Fruit fly (Drosophila melanogaster): Measurements from ENCODE around the gene CG4751.

Gene CG4751

dm6 chr2L:11106562-11106962 lies 24.0 kb upstream of the CG4751 start, which contains the start of gene Reps (continued):
- no peak for TF ChIP-seq sd (tag; optimal IDR thresholded peaks at IDR 0.05)
- peak; percentile 97 for TF ChIP-seq jing (GFP tag; optimal IDR thresholded peaks at IDR 0.05)
- TF ChIP-seq ATbp (GFP tag; optimal IDR thresholded peaks at IDR 0.05), result peak; percentile 96
- TF ChIP-seq D (optimal IDR thresholded peaks at IDR 0.05), result no peak
- peak; percentile 99 for TF ChIP-seq D (GFP tag; optimal IDR thresholded peaks at IDR 0.05)
- TF ChIP-seq CG42726 (GFP tag; IDR thresholded peaks at IDR 0.05; ENCODE audit: partially characterized antibody), result peak; percentile 69; the same call in 1 of the 2 replicates
- peak; percentile 98 for TF ChIP-seq pho (GFP tag; optimal IDR thresholded peaks at IDR 0.05)
- TF ChIP-seq CG9609 (GFP tag; optimal IDR thresholded peaks at IDR 0.05), result peak; percentile 97
- peak; percentile 94 for TF ChIP-seq ac (GFP tag; optimal IDR thresholded peaks at IDR 0.05)
- TF ChIP-seq tll (GFP tag; optimal IDR thresholded peaks at IDR 0.05), result peak; percentile 75 to 82
- TF ChIP-seq CG32772 (GFP tag; IDR thresholded peaks at IDR 0.05), result peak; percentile 99
- TF ChIP-seq Nf-YA (GFP tag; IDR thresholded peaks at IDR 0.05), result peak; percentile 96
- peak; percentile 94 for TF ChIP-seq fd64A (GFP tag; optimal IDR thresholded peaks at IDR 0.05)
- TF ChIP-seq Dad (GFP tag; optimal IDR thresholded peaks at IDR 0.05), result peak; percentile 98
- peak; percentile 99 for TF ChIP-seq gem (tag; optimal IDR thresholded peaks at IDR 0.05)
- TF ChIP-seq ssp (GFP tag; IDR thresholded peaks at IDR 0.05), result peak; percentile 94
- peak; percentile 95 for TF ChIP-seq CG16779 (GFP tag; IDR thresholded peaks at IDR 0.05)
- peak; percentile 96 for TF ChIP-seq repo (GFP tag; optimal IDR thresholded peaks at IDR 0.05)
- peak; percentile 99 for TF ChIP-seq fd96Cb (tag; optimal IDR thresholded peaks at IDR 0.05)
- no peak for TF ChIP-seq fru (optimal IDR thresholded peaks at IDR 0.05)
- TF ChIP-seq schlank (tag; optimal IDR thresholded peaks at IDR 0.05), result peak; percentile 93
- peak; percentile 86 for TF ChIP-seq CG3163 (GFP tag; optimal IDR thresholded peaks at IDR 0.05)
- peak; percentile 97 for TF ChIP-seq CG11504 (tag; optimal IDR thresholded peaks at IDR 0.05)
- TF ChIP-seq CG6765 (GFP tag; optimal IDR thresholded peaks at IDR 0.05), result peak; percentile 96
- peak; percentile 99 for TF ChIP-seq dpn (GFP tag; optimal IDR thresholded peaks at IDR 0.05)
- peak; percentile 79 for TF ChIP-seq CG6791 (GFP tag; IDR thresholded peaks at IDR 0.05; ENCODE audit: partially characterized antibody)
- peak; percentile 99 for TF ChIP-seq CG3281 (GFP tag; optimal IDR thresholded peaks at IDR 0.05)
- TF ChIP-seq usp (GFP tag; optimal IDR thresholded peaks at IDR 0.05), result no peak
- peak; percentile 98 for TF ChIP-seq CG1647 (GFP tag; optimal IDR thresholded peaks at IDR 0.05)
- TF ChIP-seq aop (GFP tag; IDR thresholded peaks at IDR 0.05), result peak; percentile 91
- TF ChIP-seq p53 (GFP tag; optimal IDR thresholded peaks at IDR 0.05), result peak; percentile 90
- TF ChIP-seq zen2 (GFP tag; IDR thresholded peaks at IDR 0.05; ENCODE audit: partially characterized antibody), result peak; percentile 15; the same call in 1 of the 3 replicates
- TF ChIP-seq CG1529 (GFP tag; optimal IDR thresholded peaks at IDR 0.05), result peak; percentile 96
- peak; percentile 99 for TF ChIP-seq Abd-B (GFP tag; optimal IDR thresholded peaks at IDR 0.05)
- TF ChIP-seq row (GFP tag; IDR thresholded peaks at IDR 0.05), result peak; percentile 99
- TF ChIP-seq Spps (tag; optimal IDR thresholded peaks at IDR 0.05), result peak; percentile 98
- TF ChIP-seq CG12391 (tag; optimal IDR thresholded peaks at IDR 0.05), result peak; percentile 99
- peak; percentile 82 for TF ChIP-seq CG7745 (tag; optimal IDR thresholded peaks at IDR 0.05)
- peak; percentile 97 for TF ChIP-seq CG33213 (GFP tag; optimal IDR thresholded peaks at IDR 0.05)
- no peak for TF ChIP-seq CG2129 (GFP tag; IDR thresholded peaks at IDR 0.05; ENCODE audit: partially characterized antibody)
- TF ChIP-seq HmgD (GFP tag; optimal IDR thresholded peaks at IDR 0.05), result peak; percentile 96
- TF ChIP-seq Poxn (GFP tag; IDR thresholded peaks at IDR 0.05), result peak; percentile 95
- TF ChIP-seq Gug (GFP tag; IDR thresholded peaks at IDR 0.05), result peak; percentile 99
- TF ChIP-seq wek (GFP tag; optimal IDR thresholded peaks at IDR 0.05), result peak; percentile 88
- peak; percentile 95 for TF ChIP-seq stwl (tag; optimal IDR thresholded peaks at IDR 0.05)
- peak; percentile 98 for TF ChIP-seq CG9215 (GFP tag; IDR thresholded peaks at IDR 0.05)
- peak; percentile 98 for TF ChIP-seq CG15269 (tag; optimal IDR thresholded peaks at IDR 0.05)
- peak; percentile 86 for TF ChIP-seq Hey (tag; optimal IDR thresholded peaks at IDR 0.05)
- TF ChIP-seq Blimp-1 (GFP tag; optimal IDR thresholded peaks at IDR 0.05), result peak; percentile 97
- peak; percentile 99 for TF ChIP-seq MBD-R2 (GFP tag; IDR thresholded peaks at IDR 0.05)
- peak; percentile 99 for TF ChIP-seq croc (GFP tag; conservative IDR thresholded peaks at IDR 0.05)

All from whole organism, embryonic.